Worm (Caenorhabditis elegans): ENCODE results near the gene ZC477.4.

DNA sequence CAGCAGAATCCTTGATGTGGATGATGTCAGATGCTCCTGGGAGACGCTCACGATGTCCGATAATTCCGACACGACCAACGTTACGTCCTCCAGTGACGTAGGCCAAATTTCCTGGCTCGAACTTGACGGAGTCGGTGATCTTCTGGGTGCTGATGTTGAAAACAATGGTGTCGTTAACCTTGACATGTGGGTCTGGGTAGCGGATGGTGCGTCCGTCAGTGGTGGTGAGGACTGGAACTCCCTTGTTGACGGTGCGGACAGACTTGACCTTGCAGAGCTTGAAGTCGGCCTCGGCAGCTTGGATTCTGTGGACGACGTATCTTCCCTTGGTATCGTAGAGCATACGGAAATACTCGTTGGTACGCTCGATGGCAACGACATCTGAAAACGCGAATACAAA lies 14.6 kb downstream of the ZC477.4 start:
- no peak for TF ChIP-seq ama-1 (optimal IDR thresholded peaks at IDR 0.05)
- no peak for TF ChIP-seq sea-1 (GFP tag; conservative IDR thresholded peaks at IDR 0.05)
- TF ChIP-seq F13C5.2 (tag; optimal IDR thresholded peaks at IDR 0.05), result no peak
- TF ChIP-seq tbx-11 (GFP tag; IDR thresholded peaks at IDR 0.05), result no peak
- TF ChIP-seq ceh-36 (tag; optimal IDR thresholded peaks at IDR 0.05), result no peak
- no peak for TF ChIP-seq hmg-4 (GFP tag; optimal IDR thresholded peaks at IDR 0.05)

Measured in whole organism, early embryonic.